Worm (Caenorhabditis elegans): ENCODE data around the gene F46E10.2.

DNA sequence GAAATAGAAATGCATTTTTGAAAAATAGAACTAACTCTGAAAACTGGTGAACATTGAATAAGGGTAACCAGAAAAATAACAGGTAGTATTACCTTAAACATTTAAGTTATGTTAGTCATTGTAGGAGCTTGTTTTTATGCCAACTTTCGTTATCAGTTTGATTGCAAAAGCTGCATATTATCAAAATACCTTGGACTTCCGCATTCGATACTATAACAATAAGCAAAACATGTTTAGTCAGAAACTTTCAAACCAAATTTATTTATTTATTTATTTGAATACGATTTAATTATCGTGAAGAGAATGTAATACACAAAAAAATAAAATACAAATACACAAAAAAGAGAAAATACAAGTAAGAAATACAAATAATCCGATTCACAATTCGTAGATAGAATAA, 34.1 kb downstream of the F46E10.2 start, which contains the start of gene K04A8.19:
- TF ChIP-seq ceh-36 (tag; optimal IDR thresholded peaks at IDR 0.05) = no peak
- TF ChIP-seq tra-4 (tag; optimal IDR thresholded peaks at IDR 0.05) = no peak
- no peak for TF ChIP-seq tbx-37 (GFP tag; conservative IDR thresholded peaks at IDR 0.05)
- no peak for TF ChIP-seq ama-1 (optimal IDR thresholded peaks at IDR 0.05)
- no peak for TF ChIP-seq hmg-4 (GFP tag; optimal IDR thresholded peaks at IDR 0.05)
- no peak for TF ChIP-seq ceh-13 (GFP tag; optimal IDR thresholded peaks at IDR 0.05)
- TF ChIP-seq hmbx-1 (tag; optimal IDR thresholded peaks at IDR 0.05) = no peak
- TF ChIP-seq pes-1 (GFP tag; IDR thresholded peaks at IDR 0.05) = no peak
- TF ChIP-seq flt-1 (GFP tag; IDR thresholded peaks at IDR 0.05) = no peak
- TF ChIP-seq ets-7 (tag; optimal IDR thresholded peaks at IDR 0.05) = no peak
- TF ChIP-seq aly-1 (tag; optimal IDR thresholded peaks at IDR 0.05) = no peak
